Worm (Caenorhabditis elegans) whole organism, L4 larva: ENCODE results near the gene gpa-3.

Experiments
- D1046.2 ChIP-seq: fragments of 200-800 bp; sonication (Bioruptor generic); IDR thresholded peaks from 2 replicates; pipeline ENCODE4 v1.3.6; 2022; ENCODE audit warnings: missing genetic modification characterization, missing compliant biosample characterization
- F26F4.8 ChIP-seq: fragments of 200-800 bp; sonication (Bioruptor generic); conservative IDR thresholded peaks from 2 replicates; pipeline ENCODE4 v1.3.6; 2022; ENCODE audit warnings: missing genetic modification characterization, missing compliant biosample characterization
- F37D6.2 ChIP-seq: sonication (generic microtip); optimal IDR thresholded peaks from 2 replicates; lab custom pipeline; 2016; ENCODE audit warnings: mild to moderate bottlenecking, missing genetic modification characterization, missing compliant biosample characterization
- F44E2.7 ChIP-seq: fragments of 200-800 bp; sonication (Bioruptor generic); IDR thresholded peaks from 2 replicates; pipeline ENCODE4 v2.1.2; 2022; ENCODE audit warnings: missing genetic modification characterization, missing compliant biosample characterization
- R02D3.7 ChIP-seq: fragments of 150-350 bp; sonication (generic microtip); optimal IDR thresholded peaks from 3 replicates; lab custom pipeline; 2014; ENCODE audit warnings: missing biosample characterization, missing genetic modification characterization
- T26A8.4 ChIP-seq: fragments of 200-800 bp; sonication (Bioruptor generic); IDR thresholded peaks from 2 replicates; pipeline ENCODE4 v1.3.6; 2022; ENCODE audit warnings: missing genetic modification characterization, missing compliant biosample characterization
- Y105C5A.15 ChIP-seq: fragments of 200-800 bp; sonication (Bioruptor generic); IDR thresholded peaks from 2 replicates; pipeline ENCODE4 v1.3.6; 2022; ENCODE audit warnings: missing genetic modification characterization, missing compliant biosample characterization
- ama-1 ChIP-seq: fragments of 150-350 bp; optimal IDR thresholded peaks from 2 replicates; lab custom pipeline; 2014; ENCODE audit warnings: inconsistent platforms, mixed read lengths
- arid-1 ChIP-seq: fragments of 200-800 bp; sonication (Bioruptor generic); conservative IDR thresholded peaks from 2 replicates; pipeline ENCODE4 v1.3.6; 2022; ENCODE audit warnings: missing genetic modification reagents, missing genetic modification characterization, missing compliant biosample characterization
- attf-4 ChIP-seq: sonication (generic microtip); optimal IDR thresholded peaks from 3 replicates; lab custom pipeline; 2017; ENCODE audit warnings: missing biosample characterization, missing genetic modification characterization
- ceh-20 ChIP-seq: fragments of 200-800 bp; sonication (Bioruptor generic); IDR thresholded peaks from 2 replicates; pipeline ENCODE4 v1.3.6; 2022; ENCODE audit warnings: missing genetic modification reagents, missing genetic modification characterization, missing compliant biosample characterization
- ceh-62 ChIP-seq: sonication (generic microtip); optimal IDR thresholded peaks from 2 replicates; lab custom pipeline; 2017; ENCODE audit warnings: missing biosample characterization, missing genetic modification characterization
- ceh-82 ChIP-seq: sonication (generic microtip); optimal IDR thresholded peaks from 2 replicates; lab custom pipeline; 2017; ENCODE audit warnings: missing biosample characterization, missing genetic modification characterization
- daf-16 ChIP-seq, 3 experiments: sonication (generic microtip); optimal IDR thresholded peaks; 2 replicates each; lab custom pipeline; 2016 to 2017; ENCODE audit warnings: missing genetic modification characterization in 3 of 3, missing genetic modification reagents in 3 of 3, mild to moderate bottlenecking in 2 of 3, missing compliant biosample characterization in 2 of 3, missing biosample characterization in 1 of 3, moderate library complexity in 1 of 3
- dmd-8 ChIP-seq: fragments of 200-800 bp; sonication (Bioruptor generic); IDR thresholded peaks from 2 replicates; pipeline ENCODE4 v1.3.6; 2022; ENCODE audit warnings: missing genetic modification characterization, missing compliant biosample characterization
- dmd-9 ChIP-seq: fragments of 200-800 bp; sonication (Bioruptor generic); IDR thresholded peaks from 2 replicates; pipeline ENCODE4 v1.3.6; 2022; ENCODE audit warnings: missing genetic modification reagents, missing genetic modification characterization, missing compliant biosample characterization
- dpl-1 ChIP-seq: fragments of 150-350 bp; optimal IDR thresholded peaks from 2 replicates; lab custom pipeline; 2014; ENCODE audit warnings: missing biosample characterization, missing genetic modification reagents, missing genetic modification characterization
- dve-1 ChIP-seq: sonication (generic microtip); optimal IDR thresholded peaks from 2 replicates; lab custom pipeline; 2017; ENCODE audit warnings: antibody characterized with exemption, mild to moderate bottlenecking, missing genetic modification characterization, missing compliant biosample characterization; ENCODE audit not compliant: insufficient read depth
- egl-43 ChIP-seq: fragments of 200-800 bp; sonication (Bioruptor generic); IDR thresholded peaks from 2 replicates; pipeline ENCODE4 v1.3.6; 2022; ENCODE audit warnings: missing genetic modification reagents, missing genetic modification characterization, missing compliant biosample characterization
- fos-1 ChIP-seq: fragments of 150-350 bp; optimal IDR thresholded peaks from 2 replicates; lab custom pipeline; 2014; ENCODE audit warnings: missing biosample characterization, missing genetic modification characterization
- hlh-11 ChIP-seq: fragments of 200-800 bp; sonication (Bioruptor generic); optimal IDR thresholded peaks from 2 replicates; lab custom pipeline; 2018; ENCODE audit warnings: mild to moderate bottlenecking, missing genetic modification characterization, missing compliant biosample characterization
- hlh-30 ChIP-seq: sonication (generic microtip); optimal IDR thresholded peaks from 2 replicates; lab custom pipeline; 2017; ENCODE audit warnings: antibody characterized with exemption, mild to moderate bottlenecking, missing genetic modification characterization, missing compliant biosample characterization; ENCODE audit not compliant: insufficient read depth
- lin-38 ChIP-seq: fragments of 200-800 bp; sonication (Bioruptor generic); IDR thresholded peaks from 2 replicates; pipeline ENCODE4 v1.3.6; 2022; ENCODE audit warnings: missing genetic modification reagents, missing genetic modification characterization, missing compliant biosample characterization
- lir-3 ChIP-seq: sonication (generic microtip); optimal IDR thresholded peaks from 2 replicates; lab custom pipeline; 2016; ENCODE audit warnings: mild to moderate bottlenecking, missing genetic modification characterization, missing compliant biosample characterization
- lsy-2 ChIP-seq, 2 experiments: fragments of 150-350 bp in 1 of 2; sonication (generic microtip) in 1 of 2; optimal IDR thresholded peaks; 2 replicates each; lab custom pipeline; 2014 to 2017; ENCODE audit warnings: missing biosample characterization in 2 of 2, missing genetic modification characterization in 2 of 2
- madf-5 ChIP-seq, 2 experiments: fragments of 200-800 bp; sonication (Bioruptor generic); IDR thresholded peaks; 2 replicates each; pipeline ENCODE4 v1.3.6; 2022; ENCODE audit warnings: missing compliant biosample characterization in 2 of 2, missing genetic modification characterization in 2 of 2
- mdt-29 ChIP-seq: fragments of 200-800 bp; sonication (Bioruptor generic); IDR thresholded peaks from 2 replicates; pipeline ENCODE4 v1.3.6; 2022; ENCODE audit warnings: missing genetic modification reagents, missing genetic modification characterization, missing compliant biosample characterization
- mes-2 ChIP-seq: sonication (generic microtip); optimal IDR thresholded peaks from 2 replicates; lab custom pipeline; 2016; ENCODE audit warnings: missing genotype, mild to moderate bottlenecking, missing genetic modification characterization, missing compliant biosample characterization; ENCODE audit not compliant: poor library complexity, severe bottlenecking
- mxl-2 ChIP-seq: fragments of 200-800 bp; sonication (Bioruptor generic); conservative IDR thresholded peaks from 2 replicates; pipeline ENCODE4 v1.3.6; 2022; ENCODE audit warnings: missing genetic modification reagents, missing genetic modification characterization, missing compliant biosample characterization
- nhr-25 ChIP-seq: sonication (generic microtip); optimal IDR thresholded peaks from 2 replicates; lab custom pipeline; 2017; ENCODE audit warnings: missing genetic modification characterization, mild to moderate bottlenecking, missing compliant biosample characterization, antibody characterized with exemption, moderate library complexity, borderline replicate concordance; ENCODE audit not compliant: insufficient read depth
- nhr-28 ChIP-seq: fragments of 150-350 bp; optimal IDR thresholded peaks from 2 replicates; lab custom pipeline; 2014; ENCODE audit warnings: missing biosample characterization, missing genetic modification characterization
- nhr-42 ChIP-seq: fragments of 200-800 bp; sonication (Bioruptor generic); IDR thresholded peaks from 2 replicates; pipeline ENCODE4 v1.3.6; 2022; ENCODE audit warnings: missing genetic modification characterization, missing compliant biosample characterization
- nhr-48 ChIP-seq: sonication (generic microtip); optimal IDR thresholded peaks from 2 replicates; lab custom pipeline; 2016; ENCODE audit warnings: mild to moderate bottlenecking, missing genetic modification characterization, missing compliant biosample characterization
- nhr-6 ChIP-seq: fragments of 150-350 bp; optimal IDR thresholded peaks from 2 replicates; lab custom pipeline; 2014; ENCODE audit warnings: missing biosample characterization, missing genetic modification characterization
- pha-4 ChIP-seq, 2 experiments: fragments of 150-350 bp in 1 of 2; fragments of 200-800 bp in 1 of 2; sonication (Bioruptor generic) in 1 of 2; IDR thresholded peaks in 1 of 2; optimal IDR thresholded peaks in 1 of 2; 2 replicates each; pipeline versions ENCODE4 v1.3.6 to Lab custom; 2014 to 2022; ENCODE audit warnings: missing genetic modification characterization in 2 of 2, missing genetic modification reagents in 2 of 2, missing biosample characterization in 1 of 2, missing compliant biosample characterization in 1 of 2
- php-3 ChIP-seq: fragments of 200-800 bp; sonication (Bioruptor generic); IDR thresholded peaks from 2 replicates; pipeline ENCODE4 v1.3.6; 2022; ENCODE audit warnings: missing genetic modification reagents, missing genetic modification characterization, missing compliant biosample characterization
- sdz-12 ChIP-seq: fragments of 200-800 bp; sonication (Bioruptor generic); optimal IDR thresholded peaks from 2 replicates; lab custom pipeline; 2018; ENCODE audit warnings: mild to moderate bottlenecking, missing genetic modification characterization, missing compliant biosample characterization
- skn-1 ChIP-seq: fragments of 150-350 bp; optimal IDR thresholded peaks from 2 replicates; lab custom pipeline; 2014; ENCODE audit warnings: missing biosample characterization, missing genetic modification characterization
- tra-1 ChIP-seq: fragments of 200-800 bp; sonication (Bioruptor generic); IDR thresholded peaks from 2 replicates; pipeline ENCODE4 v1.3.6; 2022; ENCODE audit warnings: missing genetic modification reagents, missing genetic modification characterization, missing compliant biosample characterization
- unc-130 ChIP-seq: sonication (generic microtip); optimal IDR thresholded peaks from 2 replicates; lab custom pipeline; 2016; ENCODE audit warnings: missing genetic modification reagents, missing genetic modification characterization, missing compliant biosample characterization
- zag-1 ChIP-seq: fragments of 150-350 bp; optimal IDR thresholded peaks from 2 replicates; lab custom pipeline; 2014; ENCODE audit warnings: missing biosample characterization, missing genetic modification characterization
- zfp-3 ChIP-seq: fragments of 200-800 bp; sonication (Bioruptor generic); conservative IDR thresholded peaks from 2 replicates; pipeline ENCODE4 v1.3.6; 2022; ENCODE audit warnings: missing genetic modification reagents, missing genetic modification characterization, missing compliant biosample characterization
- zip-11 ChIP-seq: fragments of 200-800 bp; sonication (Bioruptor generic); IDR thresholded peaks from 2 replicates; pipeline ENCODE4 v1.3.6; 2022; ENCODE audit warnings: missing genetic modification characterization, missing compliant biosample characterization

gpa-3 gene

ce11 chrV:9340318-9340717 lies 19.3 kb downstream of the gpa-3 start (continued):
- TF ChIP-seq zag-1 (tag; lab: Kevin White, UChicago), result no peak
- TF ChIP-seq ceh-82 (tag; lab: Kevin White, UChicago), result no peak
- 0 out of 4 replicates have a peak, but pooled peaks of 1 of the 2 experiments have one; percentile 64 for TF ChIP-seq madf-5 (GFP tag; IDR thresholded peaks at IDR 0.05; lab: Robert Waterston, UW)
- TF ChIP-seq F44E2.7, result 0 out of 2 replicates have a peak, but pooled peaks have one; percentile 31
- peak; percentile 59; the same call in 1 of the 2 replicates for TF ChIP-seq mxl-2 (GFP tag; lab: Robert Waterston, UW)
- no peak for TF ChIP-seq hlh-11 (tag; lab: Kevin White, UChicago)
- TF ChIP-seq skn-1 (tag; lab: Kevin White, UChicago), result no peak
- peak; percentile 78 for TF ChIP-seq lin-38 (GFP tag; lab: Robert Waterston, UW)
- peak; percentile 95 for TF ChIP-seq zfp-3 (GFP tag; lab: Robert Waterston, UW)
- no peak for TF ChIP-seq F37D6.2 (tag; lab: Kevin White, UChicago)
- 0 out of 2 replicates have a peak, but pooled peaks have one; percentile 18 for TF ChIP-seq dmd-8
- no peak for TF ChIP-seq mes-2 (tag; lab: Kevin White, UChicago)
- TF ChIP-seq ama-1, result peak; percentile 24
- TF ChIP-seq R02D3.7 (tag; lab: Kevin White, UChicago), result no peak
- TF ChIP-seq arid-1 (GFP tag; lab: Robert Waterston, UW), result 0 out of 2 replicates have a peak, but pooled peaks have one; percentile 50
- 0 out of 2 replicates have a peak, but pooled peaks have one; percentile 4 for TF ChIP-seq dmd-9
- TF ChIP-seq T26A8.4 (GFP tag; lab: Robert Waterston, UW), result peak; percentile 97
- peak; percentile 90 for TF ChIP-seq pha-4 (GFP tag; IDR thresholded peaks at IDR 0.05; lab: Robert Waterston, UW)
- no peak for TF ChIP-seq pha-4 (tag; optimal IDR thresholded peaks at IDR 0.05; lab: Kevin White, UChicago)
- no peak for TF ChIP-seq unc-130 (GFP tag; lab: Kevin White, UChicago)
- TF ChIP-seq dve-1 (tag; lab: Kevin White, UChicago), result no peak
- TF ChIP-seq nhr-28 (tag; lab: Kevin White, UChicago), result no peak
- peak; percentile 92 for TF ChIP-seq ceh-20 (GFP tag; lab: Robert Waterston, UW)
- peak; percentile 73; the same call in 1 of the 2 replicates for TF ChIP-seq tra-1 (GFP tag; lab: Robert Waterston, UW)
- TF ChIP-seq Y105C5A.15, result no peak
- TF ChIP-seq mdt-29 (GFP tag; lab: Robert Waterston, UW), result peak; percentile 71
- peak; percentile 80 for TF ChIP-seq egl-43
- peak; percentile 82 for TF ChIP-seq sdz-12 (GFP tag; lab: Kevin White, UChicago)
- peak; percentile 81 for TF ChIP-seq php-3 (GFP tag; lab: Robert Waterston, UW)
- TF ChIP-seq lir-3 (tag; lab: Kevin White, UChicago), result no peak
- peak; percentile 64; the same call in 1 of the 2 replicates for TF ChIP-seq D1046.2 (GFP tag; lab: Robert Waterston, UW)

- TF ChIP-seq mdt-29 (GFP tag; lab: Robert Waterston, UW) (0 out of 2 replicates have a peak, but pooled peaks have one; percentile 37), T26A8.4 (GFP tag; lab: Robert Waterston, UW) (peak; percentile 65), madf-5 (GFP tag; IDR thresholded peaks at IDR 0.05; lab: Robert Waterston, UW) (0 out of 4 replicates have a peak, but pooled peaks of 1 of the 2 experiments have one; percentile 55), mxl-2 (GFP tag; lab: Robert Waterston, UW) (peak; percentile 30; the same call in 1 of the 2 replicates), zfp-3 (GFP tag; lab: Robert Waterston, UW) (peak; percentile 69; the same call in 1 of the 2 replicates), lin-38 (GFP tag; lab: Robert Waterston, UW) (peak; percentile 42; the same call in 1 of the 2 replicates), egl-43 (peak; percentile 81), F26F4.8 (GFP tag; lab: Robert Waterston, UW) (0 out of 2 replicates have a peak, but pooled peaks have one; percentile 8), zip-11 (GFP tag; lab: Robert Waterston, UW) (0 out of 2 replicates have a peak, but pooled peaks have one; percentile 47)
Measured at ce11 chrV:9339292-9339691, 20.3 kb downstream of the gpa-3 start.

- TF ChIP-seq dmd-9 (0 out of 2 replicates have a peak, but pooled peaks have one; percentile 14), nhr-42 (peak; percentile 73; the same call in 1 of the 2 replicates), hlh-30 (tag; lab: Kevin White, UChicago) (no peak), nhr-25 (tag; lab: Kevin White, UChicago) (peak; percentile 24), lsy-2 (tag; optimal IDR thresholded peaks at IDR 0.05; lab: Kevin White, UChicago) (peak in 1 of 2 experiments; percentile 41), attf-4 (tag; lab: Kevin White, UChicago) (no peak), dpl-1 (no peak), lin-38 (GFP tag; lab: Robert Waterston, UW) (peak; percentile 41; the same call in 1 of the 2 replicates), fos-1 (tag; lab: Kevin White, UChicago) (no peak), daf-16 (GFP tag; optimal IDR thresholded peaks at IDR 0.05; lab: Kevin White, UChicago) (no peak), daf-16 (tag; optimal IDR thresholded peaks at IDR 0.05; lab: Kevin White, UChicago) (peak; percentile 29), F26F4.8 (GFP tag; lab: Robert Waterston, UW) (0 out of 2 replicates have a peak, but pooled peaks have one; percentile 31), nhr-6 (tag; lab: Kevin White, UChicago) (no peak), sdz-12 (GFP tag; lab: Kevin White, UChicago) (peak; percentile 31), egl-43 (peak; percentile 71), nhr-48 (tag; lab: Kevin White, UChicago) (no peak), ceh-62 (tag; lab: Kevin White, UChicago) (no peak)
Measured at ce11 chrV:9338452-9338851, 21.1 kb downstream of the gpa-3 start.
